Fruit fly (Drosophila melanogaster) whole organism, embryonic: ENCODE results near the gene Cpr67Fb.

Experiments used
- Atf6 ChIP-seq: fragments of 200-800 bp; sonication (Bioruptor generic); IDR thresholded peaks from 2 replicates; pipeline ENCODE4 v1.3.6; 2022; ENCODE audit warnings: missing biosample characterization, missing genetic modification characterization
- CG1024 ChIP-seq: fragments of 200-800 bp; sonication (Bioruptor generic); IDR thresholded peaks from 2 replicates; pipeline ENCODE4 v1.3.6; 2022; ENCODE audit warnings: missing biosample characterization, missing genetic modification characterization
- CG10565 ChIP-seq: fragments of 200-800 bp; sonication (Bioruptor generic); optimal IDR thresholded peaks from 3 replicates; lab custom pipeline; 2016; ENCODE audit warnings: missing biosample characterization, mild to moderate bottlenecking, missing genetic modification characterization
- CG11085 ChIP-seq: fragments of 200-800 bp; sonication (Bioruptor generic); IDR thresholded peaks from 2 replicates; pipeline ENCODE4 v1.3.6; 2022; ENCODE audit warnings: missing biosample characterization, missing genetic modification characterization
- CG11093 ChIP-seq: fragments of 200-800 bp; sonication (Bioruptor generic); IDR thresholded peaks from 3 replicates; pipeline ENCODE4 v1.3.6; 2022; ENCODE audit warnings: missing biosample characterization, missing genetic modification characterization
- CG12071 ChIP-seq: fragments of 200-800 bp; sonication (Bioruptor generic); optimal IDR thresholded peaks from 3 replicates; lab custom pipeline; 2018; ENCODE audit warnings: missing biosample characterization, mild to moderate bottlenecking, missing genetic modification characterization
- CG16815 ChIP-seq: fragments of 200-800 bp; sonication (Bioruptor generic); optimal IDR thresholded peaks from 3 replicates; lab custom pipeline; 2017; ENCODE audit warnings: missing biosample characterization, mild to moderate bottlenecking, missing genetic modification characterization
- CG17568 ChIP-seq: fragments of 200-800 bp; sonication (Bioruptor generic); optimal IDR thresholded peaks from 2 replicates; lab custom pipeline; 2018; ENCODE audit warnings: missing biosample characterization, mild to moderate bottlenecking, missing genetic modification characterization, moderate library complexity
- CG18011 ChIP-seq: fragments of 200-800 bp; sonication (Bioruptor generic); optimal IDR thresholded peaks from 2 replicates; lab custom pipeline; 2017; ENCODE audit warnings: missing biosample characterization, missing genetic modification characterization, mild to moderate bottlenecking, moderate library complexity, missing genotype
- CG18262 ChIP-seq: fragments of 200-800 bp; optimal IDR thresholded peaks from 3 replicates; lab custom pipeline; 2019; ENCODE audit warnings: missing biosample characterization, mild to moderate bottlenecking, missing genetic modification characterization, moderate library complexity
- CG18476 ChIP-seq: fragments of 200-800 bp; sonication (Bioruptor generic); optimal IDR thresholded peaks from 2 replicates; lab custom pipeline; 2016; ENCODE audit warnings: missing biosample characterization, mild to moderate bottlenecking, missing genetic modification characterization
- CG30020 ChIP-seq: fragments of 200-800 bp; optimal IDR thresholded peaks from 2 replicates; lab custom pipeline; 2019; ENCODE audit warnings: missing biosample characterization, mild to moderate bottlenecking, missing genetic modification characterization, moderate library complexity
- CG7357 ChIP-seq: fragments of 200-800 bp; sonication (Bioruptor generic); IDR thresholded peaks from 3 replicates; pipeline ENCODE4 v1.3.6; 2022; ENCODE audit warnings: missing biosample characterization, missing genetic modification characterization
- CG8290 ChIP-seq, 3 experiments: fragments of 200-800 bp; sonication (Bioruptor generic); optimal IDR thresholded peaks; 2 replicates each; lab custom pipeline; 2016 to 2019; ENCODE audit warnings: missing biosample characterization in 3 of 3, missing genetic modification characterization in 3 of 3, mild to moderate bottlenecking in 2 of 3, moderate library complexity in 1 of 3
- CG8924 ChIP-seq: fragments of 200-800 bp; optimal IDR thresholded peaks from 3 replicates; lab custom pipeline; 2019; ENCODE audit warnings: missing biosample characterization, mild to moderate bottlenecking, missing genetic modification characterization, moderate library complexity
- Dp ChIP-seq: fragments of 200-800 bp; sonication (Bioruptor generic); optimal IDR thresholded peaks from 2 replicates; lab custom pipeline; 2018; ENCODE audit warnings: missing biosample characterization, mild to moderate bottlenecking, missing genetic modification characterization, moderate library complexity
- Gug ChIP-seq: fragments of 200-800 bp; sonication (Bioruptor generic); IDR thresholded peaks from 4 replicates; pipeline ENCODE4 v1.3.6; 2022; ENCODE audit warnings: missing biosample characterization, missing genetic modification characterization
- HLH3B ChIP-seq: fragments of 200-800 bp; sonication (Bioruptor generic); IDR thresholded peaks from 2 replicates; pipeline ENCODE4 v1.3.6; 2022; ENCODE audit warnings: missing biosample characterization, missing genetic modification characterization
- Lhr ChIP-seq: fragments of 200-800 bp; sonication (Bioruptor generic); optimal IDR thresholded peaks from 3 replicates; lab custom pipeline; 2017; ENCODE audit warnings: mild to moderate bottlenecking, missing biosample characterization, missing genetic modification reagents, missing genetic modification characterization
- Med ChIP-seq: fragments of 200-800 bp; sonication (Bioruptor generic); peaks from one replicate; lab custom pipeline; 2016; ENCODE audit warnings: missing biosample characterization, missing genetic modification characterization, mild to moderate bottlenecking, inconsistent platforms, moderate library complexity
- Scr ChIP-seq: fragments of 200-800 bp; sonication (Bioruptor generic); IDR thresholded peaks from 2 replicates; pipeline ENCODE4 v1.3.6; 2022; ENCODE audit warnings: missing biosample characterization, missing genetic modification characterization; ENCODE audit not compliant: partially characterized antibody
- Sin3A ChIP-seq: fragments of >200 bp; optimal IDR thresholded peaks from 2 replicates; lab custom pipeline; 2018
- Sox102F ChIP-seq: fragments of 200-800 bp; sonication (Bioruptor generic); optimal IDR thresholded peaks from 2 replicates; lab custom pipeline; 2018; ENCODE audit warnings: missing biosample characterization, mild to moderate bottlenecking, missing genetic modification characterization, moderate library complexity
- al ChIP-seq: fragments of 200-800 bp; sonication (Bioruptor generic); IDR thresholded peaks from 2 replicates; pipeline ENCODE4 v1.3.6; 2022; ENCODE audit warnings: missing biosample characterization, missing genetic modification characterization
- ara ChIP-seq: fragments of 200-800 bp; sonication (Bioruptor generic); IDR thresholded peaks from 2 replicates; pipeline ENCODE4 v1.3.6; 2022; ENCODE audit warnings: missing biosample characterization, missing genetic modification characterization
- ase ChIP-seq: fragments of 200-800 bp; sonication (Bioruptor generic); IDR thresholded peaks from 3 replicates; pipeline ENCODE4 v1.3.6; 2022; ENCODE audit warnings: missing biosample characterization, missing genetic modification characterization
- az2 ChIP-seq: fragments of 200-800 bp; sonication (Bioruptor generic); optimal IDR thresholded peaks from 3 replicates; lab custom pipeline; 2016; ENCODE audit warnings: missing biosample characterization, missing genetic modification characterization
- bab2 ChIP-seq: fragments of 200-800 bp; sonication (Bioruptor generic); optimal IDR thresholded peaks from 2 replicates; lab custom pipeline; 2016; ENCODE audit warnings: missing biosample characterization, missing genetic modification characterization
- bsh ChIP-seq, 2 experiments: fragments of 200-800 bp; sonication (Bioruptor generic); optimal IDR thresholded peaks; 2 replicates each; lab custom pipeline; 2017 to 2018; ENCODE audit warnings: mild to moderate bottlenecking in 2 of 2, missing biosample characterization in 2 of 2, missing genetic modification characterization in 2 of 2, moderate library complexity in 1 of 2
- cas ChIP-seq: fragments of 200-800 bp; sonication (Bioruptor generic); IDR thresholded peaks from 2 replicates; pipeline ENCODE4 v1.3.6; 2022; ENCODE audit warnings: missing biosample characterization, missing genetic modification characterization
- cato ChIP-seq: fragments of 200-800 bp; sonication (Bioruptor generic); optimal IDR thresholded peaks from 2 replicates; lab custom pipeline; 2016; ENCODE audit warnings: missing biosample characterization, missing genetic modification characterization, borderline replicate concordance
- corto ChIP-seq: fragments of 200-800 bp; sonication (Bioruptor generic); optimal IDR thresholded peaks from 2 replicates; lab custom pipeline; 2016; ENCODE audit warnings: missing biosample characterization, mild to moderate bottlenecking, missing genetic modification characterization, moderate library complexity
- dysf ChIP-seq: fragments of 200-800 bp; sonication (Bioruptor generic); IDR thresholded peaks from 3 replicates; pipeline ENCODE4 v1.3.6; 2022; ENCODE audit warnings: missing biosample characterization, missing genetic modification characterization
- eve ChIP-seq, 2 experiments: fragments of >200 bp; optimal IDR thresholded peaks; 2 replicates each; lab custom pipeline; 2017; ENCODE audit warnings: missing biosample characterization in 2 of 2, missing genetic modification characterization in 2 of 2
- hkb ChIP-seq, 2 experiments: fragments of 200-800 bp in 1 of 2; fragments of >200 bp in 1 of 2; sonication (Bioruptor generic) in 1 of 2; IDR thresholded peaks in 1 of 2; optimal IDR thresholded peaks in 1 of 2; 2 replicates each; pipeline versions ENCODE4 v1.3.6 to Lab custom; 2017 to 2022; ENCODE audit warnings: missing biosample characterization in 1 of 2, missing genetic modification characterization in 1 of 2
- knrl ChIP-seq: fragments of 200-800 bp; sonication (Bioruptor generic); IDR thresholded peaks from 3 replicates; pipeline ENCODE4 v1.3.6; 2022; ENCODE audit warnings: missing biosample characterization, missing genetic modification characterization; ENCODE audit not compliant: partially characterized antibody
- mam ChIP-seq: fragments of 200-800 bp; sonication (Bioruptor generic); optimal IDR thresholded peaks from 3 replicates; lab custom pipeline; 2016; ENCODE audit warnings: missing biosample characterization, missing genetic modification characterization
- nmo ChIP-seq: fragments of 200-800 bp; sonication (Bioruptor generic); optimal IDR thresholded peaks from 2 replicates; lab custom pipeline; 2018; ENCODE audit warnings: missing biosample characterization, mild to moderate bottlenecking, missing genetic modification characterization, moderate library complexity
- org-1 ChIP-seq: fragments of 200-800 bp; sonication (Bioruptor generic); optimal IDR thresholded peaks from 2 replicates; lab custom pipeline; 2017; ENCODE audit warnings: missing biosample characterization, missing genetic modification characterization
- pita ChIP-seq: fragments of 200-800 bp; sonication (Bioruptor generic); optimal IDR thresholded peaks from 2 replicates; lab custom pipeline; 2017; ENCODE audit warnings: missing biosample characterization, mild to moderate bottlenecking, missing genetic modification characterization
- prd ChIP-seq, 3 experiments: fragments of >200 bp in 2 of 3; fragments of 200-800 bp in 1 of 3; sonication (Bioruptor generic) in 1 of 3; optimal IDR thresholded peaks in 2 of 3; IDR thresholded peaks in 1 of 3; 2 replicates in 2 of 3; 3 replicates in 1 of 3; pipeline versions ENCODE4 v1.3.6 to Lab custom; 2017 to 2022; ENCODE audit warnings: missing biosample characterization in 1 of 3, missing genetic modification characterization in 1 of 3
- psq ChIP-seq: fragments of 200-800 bp; sonication (Bioruptor generic); optimal IDR thresholded peaks from 2 replicates; lab custom pipeline; 2017; ENCODE audit warnings: missing biosample characterization, missing genetic modification characterization
- pzg ChIP-seq: fragments of 200-800 bp; sonication (Bioruptor generic); optimal IDR thresholded peaks from 3 replicates; lab custom pipeline; 2018; ENCODE audit warnings: missing biosample characterization, mild to moderate bottlenecking, missing genetic modification characterization, moderate library complexity
- ranshi ChIP-seq: fragments of 200-800 bp; sonication (Bioruptor generic); IDR thresholded peaks from 2 replicates; pipeline ENCODE4 v1.3.6; 2022; ENCODE audit warnings: missing biosample characterization, missing genetic modification characterization
- so ChIP-seq: fragments of 200-800 bp; sonication (Bioruptor generic); IDR thresholded peaks from 3 replicates; pipeline ENCODE4 v1.3.6; 2022; ENCODE audit warnings: missing biosample characterization, missing genetic modification characterization
- sug ChIP-seq: fragments of 200-800 bp; optimal IDR thresholded peaks from 2 replicates; lab custom pipeline; 2019; ENCODE audit warnings: missing biosample characterization, mild to moderate bottlenecking, missing genetic modification characterization, moderate library complexity
- tgo ChIP-seq: fragments of 200-800 bp; sonication (Bioruptor generic); IDR thresholded peaks from 3 replicates; pipeline ENCODE4 v1.3.6; 2022; ENCODE audit warnings: missing biosample characterization, missing genetic modification characterization
- yki ChIP-seq: fragments of >200 bp; optimal IDR thresholded peaks from 3 replicates; lab custom pipeline; 2018
- zfh1 ChIP-seq: fragments of 200-800 bp; sonication (Bioruptor generic); IDR thresholded peaks from 3 replicates; pipeline ENCODE4 v1.3.6; 2022; ENCODE audit warnings: missing biosample characterization, missing genetic modification characterization

Cpr67Fb gene

DNA sequence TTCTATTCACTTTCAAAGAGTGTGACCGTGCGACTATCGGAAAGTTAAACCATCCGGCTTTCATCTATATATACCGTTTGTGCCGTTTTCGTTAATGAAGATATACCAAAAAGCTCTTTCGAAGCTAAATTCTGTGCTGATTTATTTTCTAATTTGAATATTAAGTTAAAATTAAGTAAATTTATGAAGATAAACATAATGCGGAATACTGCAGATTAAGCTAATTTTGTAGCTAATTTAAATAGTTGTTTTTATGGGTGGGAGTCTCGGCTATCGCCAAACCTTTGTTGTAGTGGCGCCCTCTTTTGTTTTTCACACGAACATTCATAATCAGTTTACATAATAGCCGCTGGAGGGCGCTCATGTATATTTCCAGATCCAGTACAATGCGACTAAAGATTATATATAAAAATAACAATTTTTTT is 5.1 kb downstream of the Cpr67Fb start, which contains the start of gene Aps (continued):
- no peak for TF ChIP-seq CG11085 (GFP tag; lab: Robert Waterston, UW)
- TF ChIP-seq CG1024 (GFP tag; lab: Robert Waterston, UW) = peak; percentile 58; the same call in 1 of the 2 replicates
- TF ChIP-seq az2 (GFP tag; lab: Kevin White, UChicago) = peak; percentile 62
- TF ChIP-seq prd (optimal IDR thresholded peaks at IDR 0.05; lab: Kevin White, UChicago) = no peak
- TF ChIP-seq prd (GFP tag; IDR thresholded peaks at IDR 0.05; lab: Robert Waterston, UW) = peak; percentile 59; the same call in 2 of the 3 replicates
- peak; percentile 52 for TF ChIP-seq tgo (GFP tag; lab: Robert Waterston, UW)
- peak; percentile 12; the same call in 1 of the 2 replicates for TF ChIP-seq Atf6
- TF ChIP-seq CG30020 (tag; lab: Kevin White, UChicago) = peak; percentile 20
- TF ChIP-seq CG17568 (GFP tag; lab: Kevin White, UChicago) = no peak
- TF ChIP-seq CG16815 (GFP tag; lab: Kevin White, UChicago) = peak; percentile 15
- TF ChIP-seq CG8290 (GFP tag; optimal IDR thresholded peaks at IDR 0.05; lab: Kevin White, UChicago) = peak; percentile 17
- TF ChIP-seq CG8290 (tag; optimal IDR thresholded peaks at IDR 0.05; lab: Kevin White, UChicago) = no peak
- TF ChIP-seq Sin3A (lab: Kevin White, UChicago) = peak; percentile 57
- TF ChIP-seq cato (GFP tag; lab: Kevin White, UChicago) = no peak
- TF ChIP-seq org-1 (GFP tag; lab: Kevin White, UChicago) = no peak
- TF ChIP-seq Gug (GFP tag; lab: Robert Waterston, UW) = peak; percentile 27; the same call in 1 of the 4 replicates
- TF ChIP-seq Lhr (GFP tag; lab: Kevin White, UChicago) = peak; percentile 92
- peak; percentile 57; the same call in 2 of the 3 replicates for TF ChIP-seq dysf (GFP tag; lab: Robert Waterston, UW)
- peak; percentile 45; the same call in 1 of the 2 replicates for TF ChIP-seq HLH3B
- TF ChIP-seq bab2 (GFP tag; lab: Kevin White, UChicago) = peak; percentile 55
- TF ChIP-seq hkb (optimal IDR thresholded peaks at IDR 0.05; lab: Kevin White, UChicago) = no peak
- TF ChIP-seq hkb (GFP tag; IDR thresholded peaks at IDR 0.05; lab: Robert Waterston, UW) = peak; percentile 29; the same call in 1 of the 2 replicates
- TF ChIP-seq pzg (GFP tag; lab: Kevin White, UChicago) = peak; percentile 73
- TF ChIP-seq nmo (GFP tag; lab: Kevin White, UChicago) = peak; percentile 41
- TF ChIP-seq CG7357 (GFP tag; lab: Robert Waterston, UW) = no peak
- TF ChIP-seq ara (GFP tag; lab: Robert Waterston, UW) = 0 out of 2 replicates have a peak, but pooled peaks have one; percentile 34
- peak; percentile 16 for TF ChIP-seq CG18476 (GFP tag; lab: Kevin White, UChicago)
- no peak for TF ChIP-seq CG12071
- TF ChIP-seq Scr (GFP tag; lab: Robert Waterston, UW) = peak; percentile 33; the same call in 1 of the 2 replicates
- no peak for TF ChIP-seq CG11093 (GFP tag; lab: Robert Waterston, UW)
- TF ChIP-seq bsh (GFP tag; optimal IDR thresholded peaks at IDR 0.05; lab: Kevin White, UChicago) = peak in 1 of 2 experiments; percentile 21
- peak; percentile 91 for TF ChIP-seq Med (GFP tag; lab: Kevin White, UChicago)
- 0 out of 2 replicates have a peak, but pooled peaks have one; percentile 28 for TF ChIP-seq al (GFP tag; lab: Robert Waterston, UW)
- TF ChIP-seq pita (GFP tag; lab: Kevin White, UChicago) = peak; percentile 81
- TF ChIP-seq psq (GFP tag; lab: Kevin White, UChicago) = peak; percentile 88
- peak; percentile 44 for TF ChIP-seq Dp
- peak in 1 of 2 experiments; percentile 81 for TF ChIP-seq eve (GFP tag; optimal IDR thresholded peaks at IDR 0.05; lab: Kevin White, UChicago)
- no peak for TF ChIP-seq cas (GFP tag; lab: Robert Waterston, UW)
- peak; percentile 50 for TF ChIP-seq CG18262 (tag; lab: Kevin White, UChicago)
- peak; percentile 5 for TF ChIP-seq CG8924 (tag; lab: Kevin White, UChicago)
- TF ChIP-seq sug (tag; lab: Kevin White, UChicago) = peak; percentile 45
- TF ChIP-seq Sox102F = peak; percentile 49
- TF ChIP-seq yki (lab: Kevin White, UChicago) = no peak
- peak; percentile 53; the same call in 1 of the 3 replicates for TF ChIP-seq knrl (GFP tag; lab: Robert Waterston, UW)
- peak; percentile 15 for TF ChIP-seq mam
- no peak for TF ChIP-seq CG10565
- peak; percentile 64; the same call in 2 of the 3 replicates for TF ChIP-seq ase
- TF ChIP-seq corto (GFP tag; lab: Kevin White, UChicago) = no peak
- TF ChIP-seq CG18011 (GFP tag; lab: Kevin White, UChicago) = no peak
- TF ChIP-seq zfh1 (GFP tag; lab: Robert Waterston, UW) = peak; percentile 67; the same call in 1 of the 3 replicates
- no peak for TF ChIP-seq so (GFP tag; lab: Robert Waterston, UW)
- no peak for TF ChIP-seq ranshi (GFP tag; lab: Robert Waterston, UW)
